Worm (Caenorhabditis elegans): ENCODE measurements around the gene myrf-2.

The myrf-2 gene

ce11 chrX:10194327-10195096 is at the start of gene myrf-2:
Gene myrf-2, minus strand, starts transcription at chrX:10194377.
- no peak for TF ChIP-seq W03F9.2 (tag; optimal IDR thresholded peaks at IDR 0.05)
- TF ChIP-seq him-1 (tag; optimal IDR thresholded peaks at IDR 0.05): no peak
- no peak for TF ChIP-seq dao-5 (tag; optimal IDR thresholded peaks at IDR 0.05)

DNA sequence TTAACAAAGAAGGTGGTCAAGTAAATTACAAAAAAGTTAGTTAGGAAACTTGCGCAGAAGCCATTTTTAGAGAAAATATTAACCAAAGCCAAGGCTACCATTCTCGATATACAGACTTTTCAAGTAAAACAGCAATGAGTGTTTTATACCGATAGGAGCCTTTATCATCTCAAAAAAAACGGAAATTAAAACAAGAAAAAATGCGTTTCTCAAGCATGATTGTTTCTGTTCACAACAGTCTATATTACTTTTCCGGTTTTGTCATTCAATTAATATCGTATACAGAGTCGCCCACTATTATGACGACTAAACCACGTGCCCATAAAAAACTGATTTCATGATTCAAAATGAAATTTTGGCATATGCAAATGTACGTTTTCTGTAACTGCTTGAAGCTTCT is 46.8 kb upstream of the myrf-2 start, which contains the start of gene str-74:
Gene str-74, minus strand, starts transcription at position 101 of the 400 bp plus-strand sequence.
- TF ChIP-seq dao-5 (tag; optimal IDR thresholded peaks at IDR 0.05) (no peak), W03F9.2 (tag; optimal IDR thresholded peaks at IDR 0.05) (no peak), him-1 (tag; optimal IDR thresholded peaks at IDR 0.05) (no peak)

DNA sequence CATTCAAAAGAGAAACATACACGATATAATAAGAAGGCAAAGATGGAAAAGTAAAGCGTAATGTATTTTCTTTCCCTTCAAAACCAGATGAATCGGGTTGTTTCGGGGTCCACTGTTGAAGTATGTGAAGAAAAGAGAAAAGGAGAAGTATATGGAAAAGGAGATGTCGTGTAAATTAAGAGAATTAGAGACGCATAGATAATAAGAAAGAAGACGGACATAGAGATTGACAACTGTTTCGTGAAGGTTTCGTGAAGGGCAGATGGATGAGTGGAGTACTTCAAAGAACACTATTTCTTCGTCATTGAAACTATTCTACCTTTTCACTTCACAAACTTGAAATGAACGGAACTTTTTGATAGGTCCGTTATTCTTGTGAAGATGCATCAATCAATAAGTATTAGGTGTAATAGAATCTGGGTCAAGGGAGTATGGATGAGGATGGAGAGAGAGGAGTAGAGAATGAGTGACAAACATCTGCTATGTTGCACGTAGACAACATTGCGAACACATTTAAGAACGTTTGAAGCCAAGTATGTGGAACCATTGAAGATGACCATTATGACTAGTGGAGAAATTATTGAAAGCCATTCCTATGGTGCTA is 44.1 kb upstream of the myrf-2 start:
- TF ChIP-seq him-1 (tag; optimal IDR thresholded peaks at IDR 0.05) (no peak), dao-5 (tag; optimal IDR thresholded peaks at IDR 0.05) (no peak), W03F9.2 (tag; optimal IDR thresholded peaks at IDR 0.05) (no peak)

DNA sequence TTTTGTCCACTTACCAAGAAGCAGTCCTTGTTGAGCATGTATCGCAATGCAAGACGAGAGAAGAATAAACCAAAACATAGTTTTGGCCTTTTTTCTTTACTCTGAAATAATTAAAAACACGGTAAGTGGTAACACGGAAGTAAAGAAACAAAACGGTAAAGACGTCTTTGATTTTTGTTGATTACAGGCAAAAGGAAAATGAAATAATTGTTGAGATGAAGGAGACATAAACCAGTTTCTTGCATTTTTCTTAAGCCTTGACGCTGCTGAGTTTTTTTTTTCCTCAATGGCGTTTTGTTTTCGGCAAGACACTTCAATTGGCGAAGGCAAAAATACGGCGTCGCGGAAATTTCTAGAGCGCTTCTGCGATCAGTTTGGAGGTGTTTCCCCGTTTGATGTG is 42.7 kb upstream of the myrf-2 start, which contains the start of gene zipt-13:
Gene zipt-13, minus strand, starts transcription at position 101 of the 400 bp plus-strand sequence.
- TF ChIP-seq W03F9.2 (tag; optimal IDR thresholded peaks at IDR 0.05) (no peak), dao-5 (tag; optimal IDR thresholded peaks at IDR 0.05) (no peak), him-1 (tag; optimal IDR thresholded peaks at IDR 0.05) (no peak)

- TF ChIP-seq W03F9.2 (tag; optimal IDR thresholded peaks at IDR 0.05) (no peak), dao-5 (tag; optimal IDR thresholded peaks at IDR 0.05) (no peak), him-1 (tag; optimal IDR thresholded peaks at IDR 0.05) (no peak)
These were observed 38.2 kb upstream of the myrf-2 start for ce11 chrX:10232395-10232794.

- TF ChIP-seq dao-5 (tag; optimal IDR thresholded peaks at IDR 0.05): no peak
- TF ChIP-seq W03F9.2 (tag; optimal IDR thresholded peaks at IDR 0.05): no peak
- no peak for TF ChIP-seq him-1 (tag; optimal IDR thresholded peaks at IDR 0.05)
These were observed 36.7 kb upstream of the myrf-2 start for ce11 chrX:10230872-10231271.

DNA sequence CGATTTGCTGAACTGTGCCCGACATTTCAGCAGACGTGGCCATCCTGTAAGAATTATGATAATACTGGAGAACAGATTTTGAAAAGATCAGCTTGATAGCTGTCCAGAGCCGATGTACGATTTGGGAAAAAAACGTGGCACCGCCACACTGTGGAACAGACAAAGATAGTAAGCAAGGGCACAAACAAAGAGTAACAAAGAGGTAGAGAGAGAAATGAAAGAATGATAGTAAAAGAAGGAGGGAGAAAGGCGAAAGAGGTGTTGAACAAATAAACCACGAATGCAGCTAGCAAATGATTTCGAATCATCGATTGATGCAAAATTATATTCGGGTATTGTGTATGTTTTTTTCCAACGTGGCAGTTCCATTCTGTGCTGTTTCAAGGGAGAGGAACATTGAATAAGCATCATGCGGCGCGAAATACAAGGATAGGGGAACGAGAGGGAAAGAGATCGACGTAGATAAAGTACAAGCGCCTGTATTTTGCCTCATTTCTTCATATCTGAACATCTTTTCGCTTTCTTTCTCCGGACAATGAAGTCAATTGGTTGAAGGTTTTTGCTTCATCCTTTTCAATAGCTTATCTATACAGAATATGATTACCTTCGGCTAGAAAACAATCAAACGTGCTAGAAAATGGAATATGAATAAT is 34.0 kb upstream of the myrf-2 start, which contains the start of gene C14H10.3:
Gene C14H10.3, minus strand, starts transcription at position 44 of the 653 bp plus-strand sequence.
- TF ChIP-seq W03F9.2 (tag; optimal IDR thresholded peaks at IDR 0.05) (no peak), dao-5 (tag; optimal IDR thresholded peaks at IDR 0.05) (no peak), him-1 (tag; optimal IDR thresholded peaks at IDR 0.05) (no peak)

ce11 chrX:10227217-10227616 is 33.0 kb upstream of the myrf-2 start:
- TF ChIP-seq him-1 (tag; optimal IDR thresholded peaks at IDR 0.05) (no peak), dao-5 (tag; optimal IDR thresholded peaks at IDR 0.05) (no peak), W03F9.2 (tag; optimal IDR thresholded peaks at IDR 0.05) (no peak)

DNA sequence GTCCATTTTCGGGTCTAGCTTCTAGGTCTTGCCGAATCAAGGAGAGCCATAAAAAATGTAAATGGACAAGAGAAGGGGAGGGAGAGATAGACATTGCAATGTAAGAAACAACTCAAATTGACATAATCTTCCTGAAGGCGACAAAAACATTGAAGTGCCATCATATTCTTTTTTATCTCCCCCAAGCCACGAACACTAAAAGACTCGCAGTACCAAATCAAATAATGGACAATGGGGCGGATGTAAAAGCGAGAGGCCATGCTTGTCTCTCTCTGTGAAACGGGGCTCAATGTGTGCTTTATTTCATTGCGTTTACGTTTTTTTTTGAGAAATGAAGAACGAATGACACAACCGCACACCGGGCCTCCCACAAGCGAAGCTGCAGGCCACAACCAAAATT is 31.7 kb upstream of the myrf-2 start:
- TF ChIP-seq W03F9.2 (tag; optimal IDR thresholded peaks at IDR 0.05): no peak
- TF ChIP-seq him-1 (tag; optimal IDR thresholded peaks at IDR 0.05): no peak
- no peak for TF ChIP-seq dao-5 (tag; optimal IDR thresholded peaks at IDR 0.05)

ce11 chrX:10219184-10219705 is 25.1 kb upstream of the myrf-2 start:
- TF ChIP-seq dao-5 (tag; optimal IDR thresholded peaks at IDR 0.05): no peak
- TF ChIP-seq W03F9.2 (tag; optimal IDR thresholded peaks at IDR 0.05): no peak
- no peak for TF ChIP-seq him-1 (tag; optimal IDR thresholded peaks at IDR 0.05)

ce11 chrX:10218779-10219178 is 24.6 kb upstream of the myrf-2 start, which contains the start of gene F44A6.5:
Gene F44A6.5, minus strand, starts transcription at chrX:10218929.
- no peak for TF ChIP-seq W03F9.2 (tag; optimal IDR thresholded peaks at IDR 0.05)
- no peak for TF ChIP-seq dao-5 (tag; optimal IDR thresholded peaks at IDR 0.05)
- TF ChIP-seq him-1 (tag; optimal IDR thresholded peaks at IDR 0.05): no peak

DNA sequence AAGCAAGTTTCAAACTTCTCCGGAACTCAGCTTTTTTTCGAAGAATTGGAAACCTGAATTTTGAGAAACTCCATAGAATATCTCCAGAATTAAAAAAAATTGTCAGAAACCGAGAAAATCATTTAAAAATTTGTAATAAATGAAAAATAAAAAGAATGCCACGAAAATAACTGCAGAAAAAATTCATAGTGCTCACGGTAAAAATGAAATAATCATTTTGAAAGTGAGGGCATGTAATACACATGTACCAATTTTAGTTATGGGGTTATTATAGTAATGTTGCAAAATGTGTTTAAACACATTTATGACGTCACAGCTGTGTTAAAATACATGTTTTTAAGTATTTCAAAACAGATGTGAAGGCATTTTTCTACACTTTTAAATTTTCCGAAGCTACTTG is 22.7 kb upstream of the myrf-2 start:
- TF ChIP-seq him-1 (tag; optimal IDR thresholded peaks at IDR 0.05): no peak
- TF ChIP-seq dao-5 (tag; optimal IDR thresholded peaks at IDR 0.05): no peak
- TF ChIP-seq W03F9.2 (tag; optimal IDR thresholded peaks at IDR 0.05): no peak

ce11 chrX:10216344-10216743 is 22.2 kb upstream of the myrf-2 start:
- TF ChIP-seq W03F9.2 (tag; optimal IDR thresholded peaks at IDR 0.05) (no peak), him-1 (tag; optimal IDR thresholded peaks at IDR 0.05) (no peak), dao-5 (tag; optimal IDR thresholded peaks at IDR 0.05) (no peak)

DNA sequence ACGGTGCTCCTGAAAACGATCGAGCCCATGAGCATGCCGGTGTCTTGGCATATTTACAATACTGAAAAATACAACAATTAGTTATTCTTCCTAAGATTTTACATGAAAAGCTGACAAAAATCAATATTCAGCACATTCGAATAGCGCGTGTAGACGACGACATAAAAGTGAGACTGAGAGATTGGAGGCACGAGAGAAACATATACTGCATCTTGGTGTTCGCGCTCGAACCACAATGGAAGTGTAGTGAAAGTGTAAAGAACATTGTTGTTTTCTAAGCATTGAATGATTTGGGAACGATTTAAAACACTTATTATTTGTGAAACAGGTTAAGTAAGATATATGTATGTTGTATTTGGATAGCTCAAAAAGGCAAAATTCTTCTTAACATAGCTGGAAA is 21.3 kb upstream of the myrf-2 start, which contains the start of gene F44A6.4:
Gene F44A6.4, minus strand, starts transcription at position 67 of the 400 bp plus-strand sequence.
- no peak for TF ChIP-seq W03F9.2 (tag; optimal IDR thresholded peaks at IDR 0.05)
- no peak for TF ChIP-seq dao-5 (tag; optimal IDR thresholded peaks at IDR 0.05)
